Worm (Caenorhabditis elegans) whole organism, young adult: ENCODE results near the gene egl-20.

Experiments
- B0336.3 ChIP-seq: fragments of 200-800 bp; sonication (Bioruptor generic); IDR thresholded peaks from 2 replicates; pipeline ENCODE4 v1.3.6; 2022; ENCODE audit warnings: missing genetic modification characterization, missing compliant biosample characterization
- D2030.7 ChIP-seq: fragments of 200-800 bp; sonication (Bioruptor generic); IDR thresholded peaks from 2 replicates; pipeline ENCODE4 v1.3.6; 2022; ENCODE audit warnings: missing genetic modification reagents, missing genetic modification characterization, missing compliant biosample characterization
- F22D6.2 ChIP-seq: sonication (generic microtip); optimal IDR thresholded peaks from 2 replicates; lab custom pipeline; 2016; ENCODE audit warnings: mild to moderate bottlenecking, missing genetic modification characterization, missing compliant biosample characterization
- F39B2.1 ChIP-seq: fragments of 200-800 bp; sonication (Bioruptor generic); IDR thresholded peaks from 2 replicates; pipeline ENCODE4 v1.3.6; 2022; ENCODE audit warnings: missing genetic modification reagents, missing genetic modification characterization, missing compliant biosample characterization
- F57A8.1 ChIP-seq: fragments of 200-800 bp; sonication (Bioruptor generic); optimal IDR thresholded peaks from 2 replicates; lab custom pipeline; 2018; ENCODE audit warnings: mild to moderate bottlenecking, missing genetic modification characterization, moderate library complexity, missing compliant biosample characterization
- K12H6.12 ChIP-seq: fragments of 200-800 bp; sonication (Bioruptor generic); optimal IDR thresholded peaks from 2 replicates; lab custom pipeline; 2018; ENCODE audit warnings: mild to moderate bottlenecking, missing genetic modification characterization, missing compliant biosample characterization
- T07F8.4 ChIP-seq: sonication (generic microtip); optimal IDR thresholded peaks from 2 replicates; lab custom pipeline; 2016; ENCODE audit warnings: mild to moderate bottlenecking, missing genetic modification characterization, moderate library complexity, missing compliant biosample characterization
- Y53G8AR.9 ChIP-seq: fragments of 200-800 bp; sonication (Bioruptor generic); conservative IDR thresholded peaks from 2 replicates; pipeline ENCODE4 v1.3.6; 2022; ENCODE audit warnings: missing genetic modification reagents, missing genetic modification characterization, missing compliant biosample characterization
- Y79H2A.3 ChIP-seq: fragments of 200-800 bp; sonication (Bioruptor generic); conservative IDR thresholded peaks from 2 replicates; pipeline ENCODE4 v1.3.6; 2022; ENCODE audit warnings: missing genetic modification reagents, missing genetic modification characterization, missing compliant biosample characterization
- ZK185.1 ChIP-seq: sonication (generic microtip); optimal IDR thresholded peaks from 2 replicates; lab custom pipeline; 2016; ENCODE audit warnings: mild to moderate bottlenecking, missing genetic modification characterization, missing compliant biosample characterization; ENCODE audit not compliant: poor library complexity, severe bottlenecking
- attf-5 ChIP-seq: fragments of 200-800 bp; sonication (Bioruptor generic); optimal IDR thresholded peaks from 2 replicates; lab custom pipeline; 2018; ENCODE audit warnings: mild to moderate bottlenecking, missing genetic modification characterization, missing compliant biosample characterization
- attf-6 ChIP-seq: fragments of 200-800 bp; sonication (Bioruptor generic); IDR thresholded peaks from 2 replicates; pipeline ENCODE4 v1.3.6; 2022; ENCODE audit warnings: missing genetic modification reagents, missing genetic modification characterization, missing compliant biosample characterization
- cebp-2 ChIP-seq: fragments of 200-800 bp; sonication (Bioruptor generic); IDR thresholded peaks from 2 replicates; pipeline ENCODE4 v1.3.6; 2022; ENCODE audit warnings: missing genetic modification characterization, missing compliant biosample characterization
- ceh-40 ChIP-seq: fragments of 200-800 bp; sonication (Bioruptor generic); IDR thresholded peaks from 2 replicates; pipeline ENCODE4 v1.3.6; 2022; ENCODE audit warnings: missing genetic modification characterization, missing compliant biosample characterization
- ceh-58 ChIP-seq: fragments of 200-800 bp; sonication (Bioruptor generic); IDR thresholded peaks from 2 replicates; pipeline ENCODE4 v1.3.6; 2022; ENCODE audit warnings: missing genetic modification characterization, missing compliant biosample characterization
- ceh-79 ChIP-seq: sonication (generic microtip); optimal IDR thresholded peaks from 2 replicates; lab custom pipeline; 2017; ENCODE audit warnings: mild to moderate bottlenecking, missing genetic modification characterization, missing compliant biosample characterization
- ceh-91 ChIP-seq: fragments of 200-800 bp; sonication (Bioruptor generic); IDR thresholded peaks from 2 replicates; pipeline ENCODE4 v1.3.6; 2022; ENCODE audit warnings: missing genetic modification reagents, missing genetic modification characterization, missing compliant biosample characterization
- dpl-1 ChIP-seq: fragments of 150-350 bp; optimal IDR thresholded peaks from 2 replicates; lab custom pipeline; 2014; ENCODE audit warnings: missing biosample characterization, missing genetic modification reagents, missing genetic modification characterization
- efl-1 ChIP-seq: fragments of 150-350 bp; optimal IDR thresholded peaks from 2 replicates; lab custom pipeline; 2014; ENCODE audit warnings: missing biosample characterization, missing genetic modification reagents, missing genetic modification characterization
- egrh-3 ChIP-seq: fragments of 200-800 bp; sonication (Bioruptor generic); IDR thresholded peaks from 2 replicates; pipeline ENCODE4 v1.3.6; 2022; ENCODE audit warnings: missing genetic modification reagents, missing genetic modification characterization, missing compliant biosample characterization
- ekl-4 ChIP-seq: fragments of 200-800 bp; sonication (Bioruptor generic); IDR thresholded peaks from 2 replicates; pipeline ENCODE4 v1.3.6; 2022; ENCODE audit warnings: missing genetic modification reagents, missing genetic modification characterization, missing compliant biosample characterization
- ets-4 ChIP-seq: fragments of 200-800 bp; sonication (Bioruptor generic); optimal IDR thresholded peaks from 2 replicates; lab custom pipeline; 2018; ENCODE audit warnings: mild to moderate bottlenecking, missing genetic modification characterization, missing compliant biosample characterization
- fkh-3 ChIP-seq: sonication (generic microtip); optimal IDR thresholded peaks from 2 replicates; lab custom pipeline; 2016; ENCODE audit warnings: mild to moderate bottlenecking, missing genetic modification characterization, missing compliant biosample characterization
- hmg-1.2 ChIP-seq: fragments of 200-800 bp; sonication (Bioruptor generic); IDR thresholded peaks from 2 replicates; pipeline ENCODE4 v1.3.6; 2022; ENCODE audit warnings: missing genetic modification reagents, missing genetic modification characterization, missing compliant biosample characterization
- hrde-1 ChIP-seq: sonication (generic microtip); optimal IDR thresholded peaks from 2 replicates; lab custom pipeline; 2016; ENCODE audit warnings: missing genetic modification characterization, mild to moderate bottlenecking, missing compliant biosample characterization, moderate library complexity, missing genotype, missing genetic modification reagents, borderline replicate concordance
- lin-40 ChIP-seq: sonication (generic microtip); optimal IDR thresholded peaks from 2 replicates; lab custom pipeline; 2016; ENCODE audit warnings: missing genetic modification characterization, mild to moderate bottlenecking, missing compliant biosample characterization, missing genotype, missing genetic modification reagents
- lin-54 ChIP-seq: fragments of 200-800 bp; sonication (Bioruptor generic); optimal IDR thresholded peaks from 2 replicates; lab custom pipeline; 2018; ENCODE audit warnings: mild to moderate bottlenecking, missing genetic modification characterization, missing compliant biosample characterization
- madf-10 ChIP-seq: sonication (generic microtip); optimal IDR thresholded peaks from 2 replicates; lab custom pipeline; 2016; ENCODE audit warnings: mild to moderate bottlenecking, missing genetic modification characterization, missing compliant biosample characterization
- madf-3 ChIP-seq: fragments of 200-800 bp; sonication (Bioruptor generic); IDR thresholded peaks from 2 replicates; pipeline ENCODE4 v1.3.6; 2022; ENCODE audit warnings: missing genetic modification reagents, missing genetic modification characterization, missing compliant biosample characterization
- mes-4 ChIP-seq: sonication (generic microtip); optimal IDR thresholded peaks from 2 replicates; lab custom pipeline; 2016; ENCODE audit warnings: missing genotype, missing genetic modification characterization, missing compliant biosample characterization
- mxl-1 ChIP-seq: sonication (generic microtip); optimal IDR thresholded peaks from 2 replicates; lab custom pipeline; 2016; ENCODE audit warnings: missing genetic modification characterization, missing compliant biosample characterization
- nfya-2 ChIP-seq: fragments of 200-800 bp; sonication (Bioruptor generic); IDR thresholded peaks from 2 replicates; pipeline ENCODE4 v1.3.6; 2022; ENCODE audit warnings: missing genetic modification reagents, missing genetic modification characterization, missing compliant biosample characterization
- nfyb-1 ChIP-seq: fragments of 200-800 bp; sonication (Bioruptor generic); IDR thresholded peaks from 2 replicates; pipeline ENCODE4 v1.3.6; 2022; ENCODE audit warnings: missing genetic modification reagents, missing genetic modification characterization, missing compliant biosample characterization
- nhr-120 ChIP-seq: fragments of 200-800 bp; sonication (Bioruptor generic); IDR thresholded peaks from 2 replicates; pipeline ENCODE4 v1.3.6; 2022; ENCODE audit warnings: missing genetic modification characterization, missing compliant biosample characterization
- nhr-27 ChIP-seq: fragments of 200-800 bp; sonication (Bioruptor generic); optimal IDR thresholded peaks from 2 replicates; lab custom pipeline; 2018; ENCODE audit warnings: mild to moderate bottlenecking, missing genetic modification characterization, moderate library complexity, missing compliant biosample characterization
- nhr-90 ChIP-seq: sonication (generic microtip); optimal IDR thresholded peaks from 2 replicates; lab custom pipeline; 2016; ENCODE audit warnings: missing genotype, mild to moderate bottlenecking, missing genetic modification characterization, missing compliant biosample characterization
- rcor-1 ChIP-seq: fragments of 200-800 bp; sonication (Bioruptor generic); IDR thresholded peaks from 2 replicates; pipeline ENCODE4 v1.3.6; 2022; ENCODE audit warnings: missing genetic modification reagents, missing genetic modification characterization, missing compliant biosample characterization
- repo-1 ChIP-seq: sonication (generic microtip); optimal IDR thresholded peaks from 2 replicates; lab custom pipeline; 2017; ENCODE audit warnings: mild to moderate bottlenecking, missing genetic modification characterization, missing compliant biosample characterization
- rpc-1 ChIP-seq, 2 experiments: fragments of 150-350 bp in 1 of 2; sonication (generic microtip) in 1 of 2; optimal IDR thresholded peaks; 2 replicates each; lab custom pipeline; 2014 to 2018; ENCODE audit warnings: missing biosample characterization in 1 of 2, missing genetic modification characterization in 1 of 2, missing genetic modification reagents in 1 of 2, missing genotype in 1 of 2
- sea-2 ChIP-seq: fragments of 200-800 bp; sonication (Bioruptor generic); IDR thresholded peaks from 2 replicates; pipeline ENCODE4 v1.3.6; 2022; ENCODE audit warnings: missing genetic modification characterization, missing compliant biosample characterization
- tlf-1 ChIP-seq: fragments of 200-800 bp; sonication (Bioruptor generic); optimal IDR thresholded peaks from 2 replicates; lab custom pipeline; 2018; ENCODE audit warnings: mild to moderate bottlenecking, missing genetic modification characterization, missing compliant biosample characterization
- zim-3 ChIP-seq: sonication (generic microtip); optimal IDR thresholded peaks from 2 replicates; lab custom pipeline; 2017; ENCODE audit warnings: mild to moderate bottlenecking, missing genetic modification characterization, moderate library complexity, missing compliant biosample characterization
- ztf-18 ChIP-seq: sonication (generic microtip); optimal IDR thresholded peaks from 2 replicates; lab custom pipeline; 2016; ENCODE audit warnings: missing genotype, mild to moderate bottlenecking, missing genetic modification characterization, missing compliant biosample characterization
- ztf-22 ChIP-seq: fragments of 200-800 bp; sonication (Bioruptor generic); optimal IDR thresholded peaks from 2 replicates; lab custom pipeline; 2018; ENCODE audit warnings: mild to moderate bottlenecking, missing genetic modification characterization, moderate library complexity, missing compliant biosample characterization
- ztf-26 ChIP-seq: sonication (generic microtip); optimal IDR thresholded peaks from 2 replicates; lab custom pipeline; 2017; ENCODE audit warnings: missing genetic modification characterization, missing compliant biosample characterization
- ztf-3 ChIP-seq: fragments of 200-800 bp; sonication (Bioruptor generic); optimal IDR thresholded peaks from 2 replicates; lab custom pipeline; 2018; ENCODE audit warnings: mild to moderate bottlenecking, missing genetic modification characterization, missing compliant biosample characterization
- ztf-6 ChIP-seq: fragments of 200-800 bp; sonication (Bioruptor generic); IDR thresholded peaks from 2 replicates; pipeline ENCODE4 v1.3.6; 2022; ENCODE audit warnings: missing genetic modification reagents, missing genetic modification characterization, missing compliant biosample characterization

egl-20 gene

ce11 chrIV:9801418-9801817, 13.9 kb downstream of the egl-20 start (continued):
- 0 out of 2 replicates have a peak, but pooled peaks have one; percentile 7 for TF ChIP-seq ceh-40 (GFP tag; lab: Robert Waterston, UW)
- TF ChIP-seq hrde-1 = no peak
- TF ChIP-seq repo-1 = peak; percentile 46
- TF ChIP-seq dpl-1 (GFP tag; lab: Kevin White, UChicago) = no peak
- peak; percentile 54 for TF ChIP-seq tlf-1
- TF ChIP-seq ztf-18 (tag; lab: Kevin White, UChicago) = no peak
- no peak for TF ChIP-seq B0336.3
- no peak for TF ChIP-seq ztf-3
- no peak for TF ChIP-seq mxl-1 (tag; lab: Kevin White, UChicago)
- TF ChIP-seq rpc-1 (optimal IDR thresholded peaks at IDR 0.05; lab: Kevin White, UChicago) = no peak
- TF ChIP-seq rpc-1 (tag; optimal IDR thresholded peaks at IDR 0.05; lab: Kevin White, UChicago) = no peak
- TF ChIP-seq T07F8.4 (tag; lab: Kevin White, UChicago) = no peak
- TF ChIP-seq efl-1 = no peak
- TF ChIP-seq zim-3 (tag; lab: Kevin White, UChicago) = no peak
- TF ChIP-seq ztf-22 (GFP tag; lab: Kevin White, UChicago) = peak; percentile 90
- no peak for TF ChIP-seq mes-4 (tag; lab: Kevin White, UChicago)
- TF ChIP-seq D2030.7 (GFP tag; lab: Robert Waterston, UW) = no peak
- no peak for TF ChIP-seq nhr-27 (tag; lab: Kevin White, UChicago)
- no peak for TF ChIP-seq ztf-26
- no peak for TF ChIP-seq Y53G8AR.9
- no peak for TF ChIP-seq F39B2.1 (GFP tag; lab: Robert Waterston, UW)
- TF ChIP-seq cebp-2 (GFP tag; lab: Robert Waterston, UW) = no peak
- TF ChIP-seq nhr-120 (GFP tag; lab: Robert Waterston, UW) = no peak
- no peak for TF ChIP-seq rcor-1 (GFP tag; lab: Robert Waterston, UW)
- TF ChIP-seq F22D6.2 (tag; lab: Kevin White, UChicago) = peak; percentile 0
- TF ChIP-seq lin-40 (tag; lab: Kevin White, UChicago) = peak; percentile 31
- TF ChIP-seq ceh-91 (GFP tag; lab: Robert Waterston, UW) = no peak
- no peak for TF ChIP-seq madf-3 (GFP tag; lab: Robert Waterston, UW)
- no peak for TF ChIP-seq sea-2 (GFP tag; lab: Robert Waterston, UW)
- no peak for TF ChIP-seq K12H6.12
- peak; percentile 18 for TF ChIP-seq attf-5 (GFP tag; lab: Kevin White, UChicago)
- no peak for TF ChIP-seq fkh-3 (tag; lab: Kevin White, UChicago)
- TF ChIP-seq lin-54 (GFP tag; lab: Kevin White, UChicago) = peak; percentile 34
- TF ChIP-seq ekl-4 (GFP tag; lab: Robert Waterston, UW) = no peak
- TF ChIP-seq ztf-6 (GFP tag; lab: Robert Waterston, UW) = no peak
- peak; percentile 42 for TF ChIP-seq madf-10 (tag; lab: Kevin White, UChicago)
- no peak for TF ChIP-seq ceh-58 (GFP tag; lab: Robert Waterston, UW)
- TF ChIP-seq attf-6 = no peak
- TF ChIP-seq Y79H2A.3 = no peak
- no peak for TF ChIP-seq egrh-3 (GFP tag; lab: Robert Waterston, UW)
- TF ChIP-seq ets-4 (GFP tag; lab: Kevin White, UChicago) = peak; percentile 83
- TF ChIP-seq hmg-1.2 (GFP tag; lab: Robert Waterston, UW) = no peak
- no peak for TF ChIP-seq F57A8.1 (GFP tag; lab: Kevin White, UChicago)
- TF ChIP-seq nhr-90 (tag; lab: Kevin White, UChicago) = no peak
- no peak for TF ChIP-seq ceh-79 (tag; lab: Kevin White, UChicago)
- TF ChIP-seq ZK185.1 (tag; lab: Kevin White, UChicago) = no peak
- TF ChIP-seq nfyb-1 (GFP tag; lab: Robert Waterston, UW) = no peak
- TF ChIP-seq nfya-2 = no peak
